Worm (Caenorhabditis elegans): ENCODE measurements around the gene chpf-1.

DNA sequence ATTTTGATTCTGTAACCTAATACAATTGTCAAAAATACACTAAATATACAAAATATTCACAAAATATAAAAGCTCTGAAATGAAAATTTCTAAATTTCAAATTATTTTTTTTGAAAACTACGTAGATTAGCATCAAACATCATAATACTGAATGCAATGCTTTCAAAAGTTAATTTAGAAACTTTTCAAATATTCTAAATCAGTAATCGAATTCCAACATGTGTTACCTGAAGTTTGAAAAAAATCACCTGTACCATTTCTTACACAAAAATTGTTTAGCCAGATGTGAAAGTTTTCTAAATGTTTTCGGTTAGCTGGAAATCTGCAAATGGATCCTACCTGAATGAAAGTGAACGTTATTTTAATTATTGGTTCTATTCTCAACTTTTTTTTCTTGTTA lies 18.7 kb upstream of the chpf-1 start, which contains the start of gene C12D8.20:
- TF ChIP-seq ztf-23 (GFP tag; IDR thresholded peaks at IDR 0.05) (no peak), cog-1 (tag; optimal IDR thresholded peaks at IDR 0.05) (no peak), ref-1 (GFP tag; conservative IDR thresholded peaks at IDR 0.05) (no peak), T22C8.4 (GFP tag; IDR thresholded peaks at IDR 0.05) (no peak), tab-1 (GFP tag; IDR thresholded peaks at IDR 0.05) (no peak), flt-1 (GFP tag; IDR thresholded peaks at IDR 0.05) (no peak), ztf-29 (GFP tag; IDR thresholded peaks at IDR 0.05) (no peak), med-1 (GFP tag; optimal IDR thresholded peaks at IDR 0.05; ENCODE audit: insufficient read depth) (no peak), klf-2 (GFP tag; conservative IDR thresholded peaks at IDR 0.05) (no peak)
